Fruit fly (Drosophila melanogaster): ENCODE data around the gene Cortactin.

dm6 chr3R:21015636-21016035 is 48.6 kb downstream of the Cortactin start, which contains the start of gene CG5697:
- TF ChIP-seq Sin3A (optimal IDR thresholded peaks at IDR 0.05) (no peak), h (optimal IDR thresholded peaks at IDR 0.05) (no peak), ttk (optimal IDR thresholded peaks at IDR 0.05) (no peak), psq (optimal IDR thresholded peaks at IDR 0.05) (no peak)
